Fruit fly (Drosophila melanogaster) whole organism, adult: ENCODE measurements around the gene Orc2.

Experiments
- CG11617 ChIP-seq: fragments of 200-800 bp; sonication (Bioruptor generic); optimal IDR thresholded peaks from 2 replicates; lab custom pipeline; 2017; ENCODE audit warnings: mild to moderate bottlenecking, missing biosample characterization, missing genetic modification reagents, missing genetic modification characterization
- CG12768 ChIP-seq: fragments of 200-800 bp; sonication (Bioruptor generic); optimal IDR thresholded peaks from 2 replicates; lab custom pipeline; 2017; ENCODE audit warnings: missing biosample characterization, missing genetic modification characterization, mild to moderate bottlenecking, moderate library complexity, missing genetic modification reagents
- CG14711 ChIP-seq: fragments of 200-800 bp; sonication (Bioruptor generic); optimal IDR thresholded peaks from 2 replicates; lab custom pipeline; 2018; ENCODE audit warnings: missing biosample characterization, mild to moderate bottlenecking, missing genetic modification characterization, moderate library complexity
- CG1620 ChIP-seq: fragments of 200-800 bp; sonication (Bioruptor generic); optimal IDR thresholded peaks from 2 replicates; lab custom pipeline; 2016; ENCODE audit warnings: missing biosample characterization, missing genetic modification characterization
- CG33017 ChIP-seq: fragments of 200-800 bp; sonication (Bioruptor generic); optimal IDR thresholded peaks from 2 replicates; lab custom pipeline; 2018; ENCODE audit warnings: missing biosample characterization, mild to moderate bottlenecking, missing genetic modification characterization, moderate library complexity
- CG5204 ChIP-seq: fragments of 200-800 bp; sonication (Bioruptor generic); optimal IDR thresholded peaks from 2 replicates; lab custom pipeline; 2016; ENCODE audit warnings: missing biosample characterization, missing genetic modification characterization
- CG7045 ChIP-seq: fragments of 200-800 bp; sonication (Bioruptor generic); optimal IDR thresholded peaks from 2 replicates; lab custom pipeline; 2017; ENCODE audit warnings: missing biosample characterization, mild to moderate bottlenecking, missing genetic modification characterization
- CG7101 ChIP-seq: fragments of 200-800 bp; sonication (Bioruptor generic); optimal IDR thresholded peaks from 2 replicates; lab custom pipeline; 2018; ENCODE audit warnings: missing biosample characterization, mild to moderate bottlenecking, missing genetic modification characterization, moderate library complexity
- Clk ChIP-seq: fragments of 200-800 bp; sonication (Bioruptor generic); optimal IDR thresholded peaks from 2 replicates; lab custom pipeline; 2017; ENCODE audit warnings: missing biosample characterization, missing genetic modification characterization
- Crg-1 ChIP-seq: fragments of 200-800 bp; sonication (Bioruptor generic); optimal IDR thresholded peaks from 2 replicates; lab custom pipeline; 2016; ENCODE audit warnings: missing biosample characterization, missing genetic modification characterization
- Hr96 ChIP-seq: fragments of 200-800 bp; sonication (Bioruptor generic); optimal IDR thresholded peaks from 2 replicates; lab custom pipeline; 2016; ENCODE audit warnings: missing biosample characterization, missing genetic modification characterization
- Mnt ChIP-seq: fragments of 200-800 bp; sonication (Bioruptor generic); optimal IDR thresholded peaks from 2 replicates; lab custom pipeline; 2016; ENCODE audit warnings: missing biosample characterization, mild to moderate bottlenecking, missing genetic modification characterization
- bab1 ChIP-seq: fragments of 200-800 bp; sonication (Bioruptor generic); optimal IDR thresholded peaks from 3 replicates; lab custom pipeline; 2019; ENCODE audit warnings: missing biosample characterization, mild to moderate bottlenecking, missing genetic modification characterization, moderate library complexity
- cic ChIP-seq: fragments of 200-800 bp; sonication (Bioruptor generic); optimal IDR thresholded peaks from 2 replicates; lab custom pipeline; 2017; ENCODE audit warnings: missing biosample characterization, mild to moderate bottlenecking, missing genetic modification characterization, moderate library complexity
- cnc ChIP-seq, 2 experiments: fragments of >200 bp; optimal IDR thresholded peaks; 2 replicates each; lab custom pipeline; 2017
- kay ChIP-seq: fragments of 200-800 bp; sonication (Bioruptor generic); peaks from one replicate; lab custom pipeline; 2016; ENCODE audit warnings: missing biosample characterization, missing genetic modification characterization, borderline replicate concordance
- ovo ChIP-seq: fragments of 200-800 bp; sonication (Bioruptor generic); optimal IDR thresholded peaks from 2 replicates; lab custom pipeline; 2016; ENCODE audit warnings: missing biosample characterization, missing genetic modification characterization
- pad ChIP-seq: fragments of 200-800 bp; sonication (Bioruptor generic); optimal IDR thresholded peaks from 3 replicates; lab custom pipeline; 2017; ENCODE audit warnings: missing biosample characterization, missing genetic modification characterization, mild to moderate bottlenecking, moderate library complexity, missing genetic modification reagents
- tj ChIP-seq: fragments of 200-800 bp; sonication (Bioruptor generic); optimal IDR thresholded peaks from 3 replicates; lab custom pipeline; 2017; ENCODE audit warnings: missing biosample characterization, mild to moderate bottlenecking, missing genetic modification characterization, moderate library complexity
- toe ChIP-seq: fragments of 200-800 bp; sonication (Bioruptor generic); optimal IDR thresholded peaks from 2 replicates; lab custom pipeline; 2016; ENCODE audit warnings: missing biosample characterization, missing genetic modification characterization

The Orc2 gene

dm6 chr3R:13943360-13943759 is 21.3 kb upstream of the Orc2 start, which contains the start of gene Art9:
Gene Art9 (minus strand): TSS chr3R:13943460.
- no peak for TF ChIP-seq CG11617

- no peak for TF ChIP-seq tj (GFP tag; lab: Kevin White, UChicago)
Observed at dm6 chr3R:13945712-13946111, 19.0 kb upstream of the Orc2 start, which contains the start of gene Art6. Gene Art6 (minus strand): TSS chr3R:13945812.

- no peak for TF ChIP-seq bab1 (GFP tag; lab: Kevin White, UChicago)
- no peak for TF ChIP-seq cnc (optimal IDR thresholded peaks at IDR 0.05; lab: Kevin White, UChicago)
- TF ChIP-seq CG5204 (GFP tag; lab: Kevin White, UChicago): no peak
- TF ChIP-seq CG7045 (GFP tag; lab: Kevin White, UChicago): no peak
- TF ChIP-seq ovo (GFP tag; lab: Kevin White, UChicago): no peak
- TF ChIP-seq cic (GFP tag; lab: Kevin White, UChicago): no peak
- TF ChIP-seq CG7101 (tag; lab: Kevin White, UChicago): no peak
- TF ChIP-seq CG1620 (GFP tag; lab: Kevin White, UChicago): no peak
- TF ChIP-seq CG11617: no peak
- TF ChIP-seq CG12768 (GFP tag; lab: Kevin White, UChicago): no peak
- TF ChIP-seq tj (GFP tag; lab: Kevin White, UChicago): no peak
- TF ChIP-seq Clk (GFP tag; lab: Kevin White, UChicago): no peak
- TF ChIP-seq CG33017 (tag; lab: Kevin White, UChicago): no peak
- TF ChIP-seq kay (GFP tag; lab: Kevin White, UChicago): no peak
- TF ChIP-seq CG14711 (tag; lab: Kevin White, UChicago): no peak
- no peak for TF ChIP-seq Mnt
Observed at dm6 chr3R:13946117-13946516, 18.6 kb upstream of the Orc2 start.

dm6 chr3R:13947415-13947814 is 17.3 kb upstream of the Orc2 start:
- TF ChIP-seq CG1620 (GFP tag; lab: Kevin White, UChicago): no peak

- TF ChIP-seq Crg-1 (GFP tag; lab: Kevin White, UChicago) (no peak), kay (GFP tag; lab: Kevin White, UChicago) (peak; percentile 43)
Observed at dm6 chr3R:13948237-13948636, 16.4 kb upstream of the Orc2 start, which contains the start of gene CG31517. Gene CG31517 (plus strand): TSS chr3R:13948420.

dm6 chr3R:13949571-13949970 is 15.1 kb upstream of the Orc2 start:
- TF ChIP-seq CG14711 (tag; lab: Kevin White, UChicago) (no peak), Crg-1 (GFP tag; lab: Kevin White, UChicago) (no peak), CG5204 (GFP tag; lab: Kevin White, UChicago) (no peak), kay (GFP tag; lab: Kevin White, UChicago) (no peak)

- TF ChIP-seq cic (GFP tag; lab: Kevin White, UChicago) (no peak), bab1 (GFP tag; lab: Kevin White, UChicago) (no peak), CG33017 (tag; lab: Kevin White, UChicago) (no peak), CG11617 (no peak), kay (GFP tag; lab: Kevin White, UChicago) (no peak)
Observed at dm6 chr3R:13951038-13951437, 13.6 kb upstream of the Orc2 start, which contains the start of gene CG9926. Gene CG9926 (minus strand): TSS chr3R:13951138.

dm6 chr3R:13952303-13952702 is 12.4 kb upstream of the Orc2 start:
- TF ChIP-seq tj (GFP tag; lab: Kevin White, UChicago) (no peak), CG5204 (GFP tag; lab: Kevin White, UChicago) (no peak), pad (GFP tag; lab: Kevin White, UChicago) (no peak), Clk (GFP tag; lab: Kevin White, UChicago) (no peak), Crg-1 (GFP tag; lab: Kevin White, UChicago) (no peak), bab1 (GFP tag; lab: Kevin White, UChicago) (no peak), toe (GFP tag; lab: Kevin White, UChicago) (no peak), kay (GFP tag; lab: Kevin White, UChicago) (no peak), CG1620 (GFP tag; lab: Kevin White, UChicago) (no peak), ovo (GFP tag; lab: Kevin White, UChicago) (no peak), cnc (optimal IDR thresholded peaks at IDR 0.05; lab: Kevin White, UChicago) (no peak), CG33017 (tag; lab: Kevin White, UChicago) (no peak), Hr96 (no peak), CG12768 (GFP tag; lab: Kevin White, UChicago) (no peak), CG14711 (tag; lab: Kevin White, UChicago) (no peak), CG7101 (tag; lab: Kevin White, UChicago) (no peak), CG7045 (GFP tag; lab: Kevin White, UChicago) (no peak), Mnt (no peak), CG11617 (no peak)
